Fruit fly (Drosophila melanogaster) whole organism, embryonic: ENCODE data around the gene ast.

Experiments
- Atf3 ChIP-seq: fragments of 200-800 bp; sonication (Bioruptor generic); optimal IDR thresholded peaks from 3 replicates; lab custom pipeline; 2016; ENCODE audit warnings: missing biosample characterization, missing genetic modification characterization
- Bgb ChIP-seq: fragments of 200-800 bp; sonication (Bioruptor generic); IDR thresholded peaks from 2 replicates; pipeline ENCODE4 v1.3.6; 2022; ENCODE audit warnings: missing biosample characterization, missing genetic modification characterization; ENCODE audit not compliant: partially characterized antibody
- CG11560 ChIP-seq: fragments of 200-800 bp; sonication (Bioruptor generic); IDR thresholded peaks from 3 replicates; pipeline ENCODE4 v1.3.6; 2022; ENCODE audit warnings: missing biosample characterization, missing genetic modification characterization
- CG14710 ChIP-seq: fragments of 200-800 bp; sonication (Bioruptor generic); optimal IDR thresholded peaks from 3 replicates; lab custom pipeline; 2019; ENCODE audit warnings: missing biosample characterization, mild to moderate bottlenecking, missing genetic modification characterization, moderate library complexity
- CG15011 ChIP-seq: fragments of 200-800 bp; sonication (Bioruptor generic); optimal IDR thresholded peaks from 3 replicates; lab custom pipeline; 2018; ENCODE audit warnings: missing biosample characterization, mild to moderate bottlenecking, missing genetic modification characterization
- CG17612 ChIP-seq: fragments of 200-800 bp; sonication (Bioruptor generic); IDR thresholded peaks from 2 replicates; pipeline ENCODE4 v1.3.6; 2022; ENCODE audit warnings: missing biosample characterization, missing genetic modification characterization
- CG31224 ChIP-seq: fragments of 200-800 bp; sonication (Bioruptor generic); IDR thresholded peaks from 2 replicates; pipeline ENCODE4 v1.3.6; 2022; ENCODE audit warnings: missing biosample characterization, missing genetic modification characterization
- CG3847 ChIP-seq: fragments of 200-800 bp; sonication (Bioruptor generic); IDR thresholded peaks from 2 replicates; pipeline ENCODE4 v1.3.6; 2022; ENCODE audit warnings: missing biosample characterization, missing genetic modification characterization
- CG4282 ChIP-seq: fragments of 200-800 bp; sonication (Bioruptor generic); optimal IDR thresholded peaks from 2 replicates; lab custom pipeline; 2016; ENCODE audit warnings: missing biosample characterization, missing genetic modification characterization
- CG6791 ChIP-seq: fragments of 200-800 bp; sonication (Bioruptor generic); IDR thresholded peaks from 3 replicates; pipeline ENCODE4 v1.3.6; 2022; ENCODE audit warnings: missing biosample characterization, missing genetic modification characterization; ENCODE audit not compliant: partially characterized antibody
- CG9215 ChIP-seq: fragments of 200-800 bp; sonication (Bioruptor generic); IDR thresholded peaks from 2 replicates; pipeline ENCODE4 v1.3.6; 2022; ENCODE audit warnings: missing biosample characterization, missing genetic modification characterization
- CG9609 ChIP-seq: fragments of 200-800 bp; sonication (Bioruptor generic); optimal IDR thresholded peaks from 3 replicates; lab custom pipeline; 2016; ENCODE audit warnings: missing biosample characterization, missing genetic modification characterization
- CG9876 ChIP-seq: fragments of 200-800 bp; sonication (Bioruptor generic); optimal IDR thresholded peaks from 2 replicates; lab custom pipeline; 2016; ENCODE audit warnings: missing biosample characterization, missing genetic modification characterization
- CrebB ChIP-seq: fragments of 200-800 bp; sonication (Bioruptor generic); optimal IDR thresholded peaks from 3 replicates; lab custom pipeline; 2018; ENCODE audit warnings: missing biosample characterization, mild to moderate bottlenecking, missing genetic modification characterization
- D19A ChIP-seq: fragments of 200-800 bp; optimal IDR thresholded peaks from 3 replicates; lab custom pipeline; 2019; ENCODE audit warnings: missing biosample characterization, mild to moderate bottlenecking, missing genetic modification characterization, moderate library complexity
- Deaf1 ChIP-seq: fragments of 200-800 bp; optimal IDR thresholded peaks from 3 replicates; lab custom pipeline; 2019; ENCODE audit warnings: missing biosample characterization, mild to moderate bottlenecking, missing genetic modification characterization, moderate library complexity
- E2f1 ChIP-seq: fragments of 200-800 bp; sonication (Bioruptor generic); IDR thresholded peaks from 2 replicates; pipeline ENCODE4 v1.3.6; 2022; ENCODE audit warnings: missing biosample characterization, missing genetic modification characterization
- Hey ChIP-seq: fragments of 200-800 bp; sonication (Bioruptor generic); optimal IDR thresholded peaks from 3 replicates; lab custom pipeline; 2018; ENCODE audit warnings: missing biosample characterization, mild to moderate bottlenecking, missing genetic modification characterization
- MBD-R2 ChIP-seq: fragments of 200-800 bp; sonication (Bioruptor generic); IDR thresholded peaks from 2 replicates; pipeline ENCODE4 v1.3.6; 2022; ENCODE audit warnings: missing biosample characterization, missing genetic modification characterization
- Mrtf ChIP-seq: fragments of 200-800 bp; sonication (Bioruptor generic); IDR thresholded peaks from 3 replicates; pipeline ENCODE4 v1.3.6; 2022; ENCODE audit warnings: missing biosample characterization, missing genetic modification characterization
- Oli ChIP-seq: fragments of 200-800 bp; sonication (Bioruptor generic); optimal IDR thresholded peaks from 2 replicates; lab custom pipeline; 2018; ENCODE audit warnings: missing biosample characterization, mild to moderate bottlenecking, missing genetic modification characterization, moderate library complexity
- Six4 ChIP-seq: fragments of 200-800 bp; sonication (Bioruptor generic); optimal IDR thresholded peaks from 2 replicates; lab custom pipeline; 2016; ENCODE audit warnings: missing biosample characterization, missing genetic modification characterization
- bsh ChIP-seq, 2 experiments: fragments of 200-800 bp; sonication (Bioruptor generic); optimal IDR thresholded peaks; 2 replicates each; lab custom pipeline; 2017 to 2018; ENCODE audit warnings: mild to moderate bottlenecking in 2 of 2, missing biosample characterization in 2 of 2, missing genetic modification characterization in 2 of 2, moderate library complexity in 1 of 2
- cato ChIP-seq: fragments of 200-800 bp; sonication (Bioruptor generic); optimal IDR thresholded peaks from 2 replicates; lab custom pipeline; 2016; ENCODE audit warnings: missing biosample characterization, missing genetic modification characterization, borderline replicate concordance
- chif ChIP-seq, 2 experiments: fragments of 200-800 bp; sonication (Bioruptor generic); optimal IDR thresholded peaks; 3 replicates each; lab custom pipeline; 2016; ENCODE audit warnings: missing biosample characterization in 2 of 2, missing genetic modification characterization in 2 of 2
- chm ChIP-seq: fragments of 200-800 bp; sonication (Bioruptor generic); IDR thresholded peaks from 2 replicates; pipeline ENCODE4 v1.3.6; 2022; ENCODE audit warnings: missing biosample characterization, missing genetic modification characterization
- ci ChIP-seq: fragments of 200-800 bp; sonication (Bioruptor generic); IDR thresholded peaks from 3 replicates; pipeline ENCODE4 v1.3.6; 2022; ENCODE audit warnings: missing biosample characterization, missing genetic modification characterization
- crol ChIP-seq: fragments of 200-800 bp; sonication (Bioruptor generic); IDR thresholded peaks from 2 replicates; pipeline ENCODE4 v1.3.6; 2022; ENCODE audit warnings: missing biosample characterization, missing genetic modification characterization
- dm ChIP-seq: fragments of 200-800 bp; sonication (Bioruptor generic); optimal IDR thresholded peaks from 3 replicates; lab custom pipeline; 2016; ENCODE audit warnings: missing biosample characterization, missing genetic modification characterization
- esg ChIP-seq: fragments of 200-800 bp; sonication (Bioruptor generic); conservative IDR thresholded peaks from 2 replicates; pipeline ENCODE4 v1.3.6; 2022; ENCODE audit warnings: missing biosample characterization, missing genetic modification characterization
- fd96Cb ChIP-seq: fragments of 200-800 bp; sonication (Bioruptor generic); optimal IDR thresholded peaks from 2 replicates; lab custom pipeline; 2018; ENCODE audit warnings: missing biosample characterization, mild to moderate bottlenecking, missing genetic modification characterization, moderate library complexity
- gsb-n ChIP-seq: fragments of 200-800 bp; sonication (Bioruptor generic); optimal IDR thresholded peaks from 3 replicates; lab custom pipeline; 2018; ENCODE audit warnings: missing biosample characterization, mild to moderate bottlenecking, missing genetic modification characterization
- gt ChIP-seq: fragments of 200-800 bp; sonication (Bioruptor generic); IDR thresholded peaks from 2 replicates; pipeline ENCODE4 v1.3.6; 2022; ENCODE audit warnings: missing biosample characterization, missing genetic modification characterization
- h ChIP-seq: fragments of >200 bp; optimal IDR thresholded peaks from 2 replicates; lab custom pipeline; 2017
- jigr1 ChIP-seq: fragments of 200-800 bp; sonication (Bioruptor generic); IDR thresholded peaks from 3 replicates; pipeline ENCODE4 v1.3.6; 2022; ENCODE audit warnings: missing biosample characterization, missing genetic modification characterization
- lov ChIP-seq, 2 experiments: fragments of 200-800 bp in 1 of 2; fragments of >200 bp in 1 of 2; sonication (Bioruptor generic) in 1 of 2; IDR thresholded peaks in 1 of 2; optimal IDR thresholded peaks in 1 of 2; 2 replicates in 1 of 2; 3 replicates in 1 of 2; pipeline versions ENCODE4 v1.3.6 to Lab custom; 2017 to 2022; ENCODE audit warnings: missing biosample characterization in 1 of 2, missing genetic modification characterization in 1 of 2
- mam ChIP-seq: fragments of 200-800 bp; sonication (Bioruptor generic); optimal IDR thresholded peaks from 3 replicates; lab custom pipeline; 2016; ENCODE audit warnings: missing biosample characterization, missing genetic modification characterization
- nau ChIP-seq: fragments of 200-800 bp; sonication (Bioruptor generic); optimal IDR thresholded peaks from 3 replicates; lab custom pipeline; 2017; ENCODE audit warnings: missing biosample characterization, mild to moderate bottlenecking, missing genetic modification characterization, missing genetic modification reagents
- nmo ChIP-seq: fragments of 200-800 bp; sonication (Bioruptor generic); optimal IDR thresholded peaks from 2 replicates; lab custom pipeline; 2018; ENCODE audit warnings: missing biosample characterization, mild to moderate bottlenecking, missing genetic modification characterization, moderate library complexity
- onecut ChIP-seq: fragments of 200-800 bp; sonication (Bioruptor generic); IDR thresholded peaks from 2 replicates; pipeline ENCODE4 v1.3.6; 2022; ENCODE audit warnings: missing biosample characterization, missing genetic modification characterization
- pan ChIP-seq, 4 experiments: fragments of >200 bp in 3 of 4; fragments of 200-800 bp in 1 of 4; sonication (Bioruptor generic) in 1 of 4; optimal IDR thresholded peaks in 3 of 4; IDR thresholded peaks in 1 of 4; 2 replicates each; pipeline versions ENCODE4 v1.3.6 to Lab custom; 2017 to 2022; ENCODE audit warnings: missing biosample characterization in 2 of 4, missing genetic modification characterization in 2 of 4, mixed read lengths in 1 of 4
- ro ChIP-seq: fragments of 200-800 bp; sonication (Bioruptor generic); IDR thresholded peaks from 2 replicates; pipeline ENCODE4 v1.3.6; 2022; ENCODE audit warnings: missing biosample characterization, missing genetic modification characterization
- run ChIP-seq: fragments of 200-800 bp; sonication (Bioruptor generic); optimal IDR thresholded peaks from 3 replicates; lab custom pipeline; 2018; ENCODE audit warnings: missing biosample characterization, mild to moderate bottlenecking, missing genetic modification characterization
- sd ChIP-seq: fragments of 200-800 bp; sonication (Bioruptor generic); optimal IDR thresholded peaks from 3 replicates; lab custom pipeline; 2018; ENCODE audit warnings: missing biosample characterization, mild to moderate bottlenecking, missing genetic modification characterization, moderate library complexity
- sna ChIP-seq: fragments of 200-800 bp; sonication (Bioruptor generic); IDR thresholded peaks from 2 replicates; pipeline ENCODE4 v1.3.6; 2022; ENCODE audit warnings: missing biosample characterization, missing genetic modification characterization; ENCODE audit not compliant: partially characterized antibody
- tll ChIP-seq, 2 experiments: fragments of 200-800 bp in 1 of 2; fragments of >200 bp in 1 of 2; sonication (Bioruptor generic) in 1 of 2; optimal IDR thresholded peaks; 2 replicates each; lab custom pipeline; 2017 to 2019; ENCODE audit warnings: missing biosample characterization in 2 of 2, missing genetic modification characterization in 2 of 2, mild to moderate bottlenecking in 1 of 2, moderate library complexity in 1 of 2
- tx ChIP-seq: fragments of 200-800 bp; sonication (Bioruptor generic); optimal IDR thresholded peaks from 2 replicates; lab custom pipeline; 2016; ENCODE audit warnings: missing biosample characterization, missing genetic modification characterization
- unpg ChIP-seq: fragments of 200-800 bp; sonication (Bioruptor generic); optimal IDR thresholded peaks from 3 replicates; lab custom pipeline; 2018; ENCODE audit warnings: missing biosample characterization, mild to moderate bottlenecking, missing genetic modification characterization, moderate library complexity

Gene ast

dm6 chr2L:1074180-1074864, 3.4 kb upstream of the ast start (continued):
- peak; percentile 85 for TF ChIP-seq CG14710 (tag; lab: Kevin White, UChicago)
- TF ChIP-seq tll (GFP tag; optimal IDR thresholded peaks at IDR 0.05; lab: Kevin White, UChicago), result no peak
- TF ChIP-seq CG31224, result peak; percentile 53; the same call in 1 of the 2 replicates
- TF ChIP-seq Mrtf (GFP tag; lab: Robert Waterston, UW), result peak; percentile 60; the same call in 1 of the 3 replicates
- TF ChIP-seq Deaf1 (tag; lab: Kevin White, UChicago), result peak; percentile 58
- peak; percentile 51 for TF ChIP-seq dm (GFP tag; lab: Kevin White, UChicago)
- TF ChIP-seq CrebB (tag; lab: Kevin White, UChicago), result peak; percentile 53
- peak; percentile 83 for TF ChIP-seq chm
- peak; percentile 88 for TF ChIP-seq fd96Cb (tag; lab: Kevin White, UChicago)
- TF ChIP-seq CG9876 (GFP tag; lab: Kevin White, UChicago), result no peak
- no peak for TF ChIP-seq CG6791 (GFP tag; lab: Robert Waterston, UW)
- TF ChIP-seq jigr1 (GFP tag; lab: Robert Waterston, UW), result no peak
- TF ChIP-seq sna, result no peak
- no peak for TF ChIP-seq lov (optimal IDR thresholded peaks at IDR 0.05; lab: Kevin White, UChicago)
- TF ChIP-seq lov (GFP tag; IDR thresholded peaks at IDR 0.05; lab: Robert Waterston, UW), result peak; percentile 74; the same call in 1 of the 3 replicates
- TF ChIP-seq gsb-n, result peak; percentile 92
- TF ChIP-seq onecut (GFP tag; lab: Robert Waterston, UW), result peak; percentile 66
- TF ChIP-seq ro, result no peak
- TF ChIP-seq crol, result no peak
- 0 out of 2 replicates have a peak, but pooled peaks have one; percentile 15 for TF ChIP-seq MBD-R2 (GFP tag; lab: Robert Waterston, UW)
- TF ChIP-seq nau, result peak; percentile 74
- no peak for TF ChIP-seq CG17612 (GFP tag; lab: Robert Waterston, UW)
- peak; percentile 69 for TF ChIP-seq cato (GFP tag; lab: Kevin White, UChicago)
- peak; percentile 53 for TF ChIP-seq CG3847 (GFP tag; lab: Robert Waterston, UW)
- peak; percentile 75 for TF ChIP-seq run (tag; lab: Kevin White, UChicago)
- TF ChIP-seq esg (GFP tag; lab: Robert Waterston, UW), result peak; percentile 78
- peak; percentile 66 for TF ChIP-seq CG15011 (GFP tag; lab: Kevin White, UChicago)
- peak; percentile 92 for TF ChIP-seq unpg (GFP tag; lab: Kevin White, UChicago)
- TF ChIP-seq tx (GFP tag; lab: Kevin White, UChicago), result peak; percentile 43
- TF ChIP-seq gt (GFP tag; lab: Robert Waterston, UW), result 0 out of 2 replicates have a peak, but pooled peaks have one; percentile 9
- TF ChIP-seq E2f1 (GFP tag; lab: Robert Waterston, UW), result peak; percentile 73
- peak in 1 of 2 experiments; percentile 93 for TF ChIP-seq bsh (GFP tag; optimal IDR thresholded peaks at IDR 0.05; lab: Kevin White, UChicago)
- TF ChIP-seq CG11560 (tag; lab: Robert Waterston, UW), result no peak
- TF ChIP-seq CG4282, result no peak
- peak; percentile 80 for TF ChIP-seq Six4 (GFP tag; lab: Kevin White, UChicago)
- TF ChIP-seq pan (optimal IDR thresholded peaks at IDR 0.05; lab: Kevin White, UChicago), result no peak
- TF ChIP-seq pan (GFP tag; optimal IDR thresholded peaks at IDR 0.05 in 1 of 2, IDR thresholded peaks at IDR 0.05 in 1 of 2), result peak in 1 of 2 experiments; percentile 61
- TF ChIP-seq CG9215 (GFP tag; lab: Robert Waterston, UW), result peak; percentile 53
- peak; percentile 88 for TF ChIP-seq ci
- TF ChIP-seq Bgb (GFP tag; lab: Robert Waterston, UW), result no peak
- TF ChIP-seq h (lab: Kevin White, UChicago), result no peak
- peak; percentile 91 for TF ChIP-seq Oli (tag; lab: Kevin White, UChicago)
- peak; percentile 71 for TF ChIP-seq sd
- peak; percentile 87 for TF ChIP-seq D19A
- TF ChIP-seq mam (GFP tag; lab: Kevin White, UChicago), result peak; percentile 59
- TF ChIP-seq chif (GFP tag; optimal IDR thresholded peaks at IDR 0.05; lab: Kevin White, UChicago), result peak; percentile 67 to 82
- peak; percentile 70 for TF ChIP-seq Atf3 (GFP tag; lab: Kevin White, UChicago)
- peak; percentile 46 for TF ChIP-seq CG9609
- peak; percentile 91 for TF ChIP-seq nmo (GFP tag; lab: Kevin White, UChicago)
- TF ChIP-seq Hey (tag; lab: Kevin White, UChicago), result no peak
